Fruit fly (Drosophila melanogaster) whole organism, wandering third instar larva: ENCODE results near the gene alphaCOP.

Experiments
- h ChIP-seq: fragments of 200-800 bp; sonication (Bioruptor generic); optimal IDR thresholded peaks from 3 replicates; lab custom pipeline; 2016; ENCODE audit warnings: missing biosample characterization, mild to moderate bottlenecking, missing genetic modification characterization
- usp ChIP-seq: fragments of >200 bp; optimal IDR thresholded peaks from 2 replicates; lab custom pipeline; 2017; ENCODE audit warnings: missing biosample characterization, missing genetic modification characterization

- no peak for TF ChIP-seq h
- no peak for TF ChIP-seq usp (GFP tag; lab: Kevin White, UChicago)
These were observed 19.2 kb upstream of the alphaCOP start for dm6 chr3L:1664205-1664604.
